Worm (Caenorhabditis elegans): Measurements from ENCODE around the gene sru-3.

The sru-3 gene

ce11 chrIV:9490320-9490719, 6.1 kb upstream of the sru-3 start, which contains the start of gene sru-6:
Gene sru-6, plus strand, starts transcription at chrIV:9490620.
- TF ChIP-seq nhr-67 (tag; optimal IDR thresholded peaks at IDR 0.05) = no peak
- TF ChIP-seq mml-1 (tag; optimal IDR thresholded peaks at IDR 0.05) = no peak
- no peak for TF ChIP-seq unc-62 (GFP tag; optimal IDR thresholded peaks at IDR 0.05)
- no peak for TF ChIP-seq nhr-237 (tag; optimal IDR thresholded peaks at IDR 0.05)
- TF ChIP-seq nhr-76 (tag; optimal IDR thresholded peaks at IDR 0.05) = no peak
- TF ChIP-seq pqm-1 (tag; optimal IDR thresholded peaks at IDR 0.05) = no peak
- no peak for TF ChIP-seq skn-1 (tag; optimal IDR thresholded peaks at IDR 0.05)

- TF ChIP-seq eor-1 (tag; optimal IDR thresholded peaks at IDR 0.05) = no peak
- TF ChIP-seq R02D3.7 (tag; optimal IDR thresholded peaks at IDR 0.05) = no peak
- TF ChIP-seq egl-27 (tag; optimal IDR thresholded peaks at IDR 0.05) = no peak
- no peak for TF ChIP-seq lin-39 (tag; optimal IDR thresholded peaks at IDR 0.05)
- no peak for TF ChIP-seq nhr-76 (tag; optimal IDR thresholded peaks at IDR 0.05)
- TF ChIP-seq elt-3 (tag; optimal IDR thresholded peaks at IDR 0.05) = no peak
- TF ChIP-seq nhr-67 (tag; optimal IDR thresholded peaks at IDR 0.05) = no peak
- no peak for TF ChIP-seq nfya-1 (tag; optimal IDR thresholded peaks at IDR 0.05; ENCODE audit: insufficient read depth)
- no peak for TF ChIP-seq ZK546.5 (tag; optimal IDR thresholded peaks at IDR 0.05)
- TF ChIP-seq nhr-23 (tag; optimal IDR thresholded peaks at IDR 0.05) = no peak
- TF ChIP-seq nhr-25 (tag; optimal IDR thresholded peaks at IDR 0.05) = no peak
- no peak for TF ChIP-seq elt-2 (tag; optimal IDR thresholded peaks at IDR 0.05)
- TF ChIP-seq ama-1 (optimal IDR thresholded peaks at IDR 0.05) = no peak
- no peak for TF ChIP-seq pha-4 (tag; optimal IDR thresholded peaks at IDR 0.05)
- TF ChIP-seq ceh-28 (tag; optimal IDR thresholded peaks at IDR 0.05) = no peak
- no peak for TF ChIP-seq nhr-237 (tag; optimal IDR thresholded peaks at IDR 0.05)
Measured at ce11 chrIV:9498088-9498487, 1.7 kb downstream of the sru-3 start, which contains the start of gene sru-4. Gene sru-4, plus strand, starts transcription at chrIV:9498388.

ce11 chrIV:9499636-9500035, 3.2 kb downstream of the sru-3 start:
- TF ChIP-seq unc-62 (GFP tag; optimal IDR thresholded peaks at IDR 0.05) (no peak), mml-1 (tag; optimal IDR thresholded peaks at IDR 0.05) (no peak), fkh-2 (tag; optimal IDR thresholded peaks at IDR 0.05) (no peak), nhr-43 (tag; optimal IDR thresholded peaks at IDR 0.05; ENCODE audit: poor library complexity, severe bottlenecking) (no peak), ZK546.5 (tag; optimal IDR thresholded peaks at IDR 0.05) (no peak), ama-1 (optimal IDR thresholded peaks at IDR 0.05) (no peak), pha-4 (tag; optimal IDR thresholded peaks at IDR 0.05) (no peak), tbx-2 (tag; optimal IDR thresholded peaks at IDR 0.05) (no peak)

ce11 chrIV:9500100-9500499, 3.7 kb downstream of the sru-3 start, which contains the start of gene ugt-21:
Gene ugt-21, plus strand, starts transcription at chrIV:9500311.
- no peak for TF ChIP-seq eor-1 (tag; optimal IDR thresholded peaks at IDR 0.05)
- peak; percentile 52 for TF ChIP-seq elt-2 (tag; optimal IDR thresholded peaks at IDR 0.05)

ce11 chrIV:9506251-9506650, 9.8 kb downstream of the sru-3 start, which contains the start of gene ttr-9:
Gene ttr-9, minus strand, starts transcription at chrIV:9506351.
- TF ChIP-seq jun-1 (tag; optimal IDR thresholded peaks at IDR 0.05) = no peak
- no peak for TF ChIP-seq elt-2 (tag; optimal IDR thresholded peaks at IDR 0.05)
- TF ChIP-seq unc-39 (tag; optimal IDR thresholded peaks at IDR 0.05) = no peak
- no peak for TF ChIP-seq nhr-77 (tag; optimal IDR thresholded peaks at IDR 0.05)
- TF ChIP-seq R02D3.7 (tag; optimal IDR thresholded peaks at IDR 0.05) = no peak
- no peak for TF ChIP-seq sea-2 (GFP tag; optimal IDR thresholded peaks at IDR 0.05)
- no peak for TF ChIP-seq ceh-16 (tag; optimal IDR thresholded peaks at IDR 0.05)
- TF ChIP-seq ztf-4 (tag; optimal IDR thresholded peaks at IDR 0.05) = no peak
- no peak for TF ChIP-seq nhr-67 (tag; optimal IDR thresholded peaks at IDR 0.05)
- no peak for TF ChIP-seq hmg-11 (tag; optimal IDR thresholded peaks at IDR 0.05)
- no peak for TF ChIP-seq nhr-76 (tag; optimal IDR thresholded peaks at IDR 0.05)
- no peak for TF ChIP-seq ama-1 (optimal IDR thresholded peaks at IDR 0.05)
- TF ChIP-seq nfya-1 (tag; optimal IDR thresholded peaks at IDR 0.05; ENCODE audit: insufficient read depth) = no peak
- no peak for TF ChIP-seq egl-5 (tag; optimal IDR thresholded peaks at IDR 0.05)
- no peak for TF ChIP-seq pha-4 (tag; optimal IDR thresholded peaks at IDR 0.05)
- TF ChIP-seq ZK546.5 (tag; optimal IDR thresholded peaks at IDR 0.05) = no peak

ce11 chrIV:9508612-9509011, 12.2 kb downstream of the sru-3 start, which contains the start of gene ethe-1:
Gene ethe-1, minus strand, starts transcription at chrIV:9508761.
- TF ChIP-seq pha-4 (tag; optimal IDR thresholded peaks at IDR 0.05) = peak; percentile 78
- TF ChIP-seq nhr-25 (tag; optimal IDR thresholded peaks at IDR 0.05) = peak; percentile 19
- TF ChIP-seq elt-2 (tag; optimal IDR thresholded peaks at IDR 0.05) = peak; percentile 21
- TF ChIP-seq tbx-2 (tag; optimal IDR thresholded peaks at IDR 0.05) = no peak
- TF ChIP-seq nfya-1 (tag; optimal IDR thresholded peaks at IDR 0.05; ENCODE audit: insufficient read depth) = no peak
- peak; percentile 44 for TF ChIP-seq snpc-4 (tag; optimal IDR thresholded peaks at IDR 0.05)
